Worm (Caenorhabditis elegans) whole organism, L1 larva: ENCODE data around the gene C35A5.10.

Experiments
- ama-1 ChIP-seq: fragments of 150-350 bp; optimal IDR thresholded peaks from 2 replicates; lab custom pipeline; 2014
- ceh-82 ChIP-seq, 3 experiments: fragments of 150-350 bp in 1 of 3; sonication (generic microtip) in 2 of 3; optimal IDR thresholded peaks; 2 replicates each; lab custom pipeline; 2014 to 2017; ENCODE audit warnings: missing biosample characterization in 3 of 3, missing genetic modification characterization in 3 of 3
- egl-27 ChIP-seq, 2 experiments: fragments of 150-350 bp in 1 of 2; sonication (generic microtip); optimal IDR thresholded peaks; 3 replicates each; lab custom pipeline; 2017 to 2018; ENCODE audit warnings: missing biosample characterization in 2 of 2, missing genetic modification characterization in 2 of 2, missing genetic modification reagents in 2 of 2
- elt-2 ChIP-seq: sonication (generic microtip); optimal IDR thresholded peaks from 2 replicates; lab custom pipeline; 2016; ENCODE audit warnings: missing genetic modification characterization, mild to moderate bottlenecking, inconsistent platforms, missing compliant biosample characterization, missing genetic modification reagents
- lin-39 ChIP-seq: fragments of 150-350 bp; optimal IDR thresholded peaks from 2 replicates; lab custom pipeline; 2014; ENCODE audit warnings: missing biosample characterization, missing genetic modification reagents, missing genetic modification characterization
- mdl-1 ChIP-seq, 2 experiments: fragments of 150-350 bp; optimal IDR thresholded peaks; 2 replicates each; lab custom pipeline; 2014 to 2017; ENCODE audit warnings: missing biosample characterization in 2 of 2, missing genetic modification characterization in 2 of 2, inconsistent platforms in 1 of 2
- nhr-12 ChIP-seq: sonication (generic microtip); optimal IDR thresholded peaks from 2 replicates; lab custom pipeline; 2017; ENCODE audit warnings: missing biosample characterization, missing genetic modification characterization
- nhr-237 ChIP-seq: fragments of 150-350 bp; optimal IDR thresholded peaks from 2 replicates; lab custom pipeline; 2014; ENCODE audit warnings: missing biosample characterization, missing genetic modification characterization
- skn-1 ChIP-seq: fragments of 150-350 bp; optimal IDR thresholded peaks from 2 replicates; lab custom pipeline; 2014; ENCODE audit warnings: missing biosample characterization, missing genetic modification characterization
- tlp-1 ChIP-seq: fragments of 150-350 bp; optimal IDR thresholded peaks from 2 replicates; lab custom pipeline; 2014; ENCODE audit warnings: missing biosample characterization, missing genetic modification characterization

DNA sequence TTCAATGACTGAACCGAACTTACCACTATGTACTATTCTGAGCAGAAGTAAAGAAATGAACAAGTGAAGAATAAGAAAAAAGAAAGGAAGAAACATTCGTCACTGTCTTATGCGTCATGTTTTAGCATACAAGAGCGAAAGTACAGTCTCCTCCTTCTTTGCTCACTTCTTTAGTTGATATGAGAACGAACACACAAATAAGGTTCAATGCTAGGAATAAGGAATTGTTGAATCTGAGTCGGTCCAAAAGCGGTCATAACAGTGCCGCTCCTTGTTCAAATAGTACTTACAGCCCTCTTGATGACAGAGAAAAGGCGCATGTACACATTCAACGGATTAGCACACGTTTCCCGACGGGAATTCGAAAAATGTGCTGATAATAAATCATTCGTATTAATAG is 35.1 kb downstream of the C35A5.10 start, which contains the start of gene F25D1.8:
- no peak for TF ChIP-seq elt-2
- no peak for TF ChIP-seq skn-1 (tag; lab: Kevin White, UChicago)
- no peak for TF ChIP-seq nhr-237
- no peak for TF ChIP-seq ama-1 (lab: Kevin White, UChicago)
- no peak for TF ChIP-seq lin-39 (tag; lab: Kevin White, UChicago)
- no peak for TF ChIP-seq egl-27 (tag; optimal IDR thresholded peaks at IDR 0.05; lab: Kevin White, UChicago)
- no peak for TF ChIP-seq mdl-1 (tag; optimal IDR thresholded peaks at IDR 0.05; lab: Kevin White, UChicago)
- TF ChIP-seq nhr-12 (tag; lab: Kevin White, UChicago), result no peak
- no peak for TF ChIP-seq tlp-1 (tag; lab: Kevin White, UChicago)
- no peak for TF ChIP-seq ceh-82 (tag; optimal IDR thresholded peaks at IDR 0.05; lab: Kevin White, UChicago)
